Fruit fly (Drosophila melanogaster) whole organism, pupa: ENCODE measurements around the gene CG15877.
A peak's percentile ranks its signal among the peaks of the same experiment; 100 is the strongest.

Experiments
- CG10348 ChIP-seq: fragments of 200-800 bp; sonication (Bioruptor generic); IDR thresholded peaks from 2 replicates; pipeline ENCODE4 v1.3.6; 2022; ENCODE audit warnings: missing biosample characterization, missing genetic modification characterization
- CG12605 ChIP-seq: fragments of 200-800 bp; sonication (Bioruptor generic); IDR thresholded peaks from 2 replicates; pipeline ENCODE4 v1.3.6; 2022; ENCODE audit warnings: missing biosample characterization, missing genetic modification characterization
- CG13204 ChIP-seq: fragments of 200-800 bp; sonication (Bioruptor generic); optimal IDR thresholded peaks from 2 replicates; lab custom pipeline; 2018; ENCODE audit warnings: missing biosample characterization, mild to moderate bottlenecking, missing genetic modification characterization, moderate library complexity
- CG14655 ChIP-seq: fragments of 200-800 bp; sonication (Bioruptor generic); optimal IDR thresholded peaks from 3 replicates; lab custom pipeline; 2017; ENCODE audit warnings: mild to moderate bottlenecking, missing biosample characterization, missing genetic modification reagents, missing genetic modification characterization
- CG15710 ChIP-seq: fragments of 200-800 bp; sonication (Bioruptor generic); optimal IDR thresholded peaks from 2 replicates; lab custom pipeline; 2018; ENCODE audit warnings: missing biosample characterization, mild to moderate bottlenecking, missing genetic modification characterization, moderate library complexity
- CG17806 ChIP-seq: fragments of 200-800 bp; sonication (Bioruptor generic); optimal IDR thresholded peaks from 2 replicates; lab custom pipeline; 2018; ENCODE audit warnings: missing biosample characterization, mild to moderate bottlenecking, missing genetic modification characterization, moderate library complexity
- CG32121 ChIP-seq: fragments of 200-800 bp; sonication (Bioruptor generic); IDR thresholded peaks from 2 replicates; pipeline ENCODE4 v1.3.6; 2022; ENCODE audit warnings: missing biosample characterization, missing genetic modification characterization
- CG34367 ChIP-seq: fragments of 200-800 bp; sonication (Bioruptor generic); optimal IDR thresholded peaks from 2 replicates; lab custom pipeline; 2018; ENCODE audit warnings: missing biosample characterization, mild to moderate bottlenecking, missing genetic modification characterization
- CG4496 ChIP-seq: fragments of 200-800 bp; sonication (Bioruptor generic); IDR thresholded peaks from 3 replicates; pipeline ENCODE4 v1.3.6; 2022; ENCODE audit warnings: missing biosample characterization, missing genetic modification characterization
- CG8159 ChIP-seq: fragments of 200-800 bp; sonication (Bioruptor generic); optimal IDR thresholded peaks from 3 replicates; lab custom pipeline; 2018; ENCODE audit warnings: missing biosample characterization, mild to moderate bottlenecking, missing genetic modification characterization, moderate library complexity
- CG8301 ChIP-seq: fragments of 200-800 bp; sonication (Bioruptor generic); optimal IDR thresholded peaks from 2 replicates; lab custom pipeline; 2018; ENCODE audit warnings: missing biosample characterization, mild to moderate bottlenecking, missing genetic modification characterization
- CG9948 ChIP-seq: fragments of 200-800 bp; sonication (Bioruptor generic); optimal IDR thresholded peaks from 2 replicates; lab custom pipeline; 2018; ENCODE audit warnings: missing biosample characterization, mild to moderate bottlenecking, missing genetic modification characterization, moderate library complexity
- D1 ChIP-seq: fragments of 200-800 bp; sonication (Bioruptor generic); optimal IDR thresholded peaks from 2 replicates; lab custom pipeline; 2018; ENCODE audit warnings: missing biosample characterization, mild to moderate bottlenecking, missing genetic modification characterization, moderate library complexity
- EcR ChIP-seq: fragments of 200-800 bp; sonication (Bioruptor generic); optimal IDR thresholded peaks from 3 replicates; lab custom pipeline; 2019; ENCODE audit warnings: missing biosample characterization, missing genetic modification characterization, mild to moderate bottlenecking, moderate library complexity, missing genetic modification reagents
- Ets98B ChIP-seq: fragments of 200-800 bp; sonication (Bioruptor generic); IDR thresholded peaks from 2 replicates; pipeline ENCODE4 v1.3.6; 2022; ENCODE audit warnings: missing biosample characterization, missing genetic modification characterization
- Pif1A ChIP-seq: fragments of 200-800 bp; sonication (Bioruptor generic); optimal IDR thresholded peaks from 3 replicates; lab custom pipeline; 2016; ENCODE audit warnings: missing biosample characterization, missing genetic modification characterization
- Pif1B ChIP-seq: fragments of 200-800 bp; sonication (Bioruptor generic); optimal IDR thresholded peaks from 3 replicates; lab custom pipeline; 2016; ENCODE audit warnings: missing biosample characterization, missing genetic modification characterization
- Snoo ChIP-seq: fragments of 200-800 bp; sonication (Bioruptor generic); optimal IDR thresholded peaks from 3 replicates; lab custom pipeline; 2017; ENCODE audit warnings: missing biosample characterization, mild to moderate bottlenecking, missing genetic modification characterization, inconsistent platforms
- fd96Ca ChIP-seq: fragments of 200-800 bp; sonication (Bioruptor generic); IDR thresholded peaks from 3 replicates; pipeline ENCODE4 v1.3.6; 2022; ENCODE audit warnings: missing biosample characterization, missing genetic modification characterization
- gl ChIP-seq: fragments of 200-800 bp; sonication (Bioruptor generic); optimal IDR thresholded peaks from 2 replicates; lab custom pipeline; 2018; ENCODE audit warnings: missing biosample characterization, mild to moderate bottlenecking, missing genetic modification characterization
- rn ChIP-seq: fragments of 200-800 bp; sonication (Bioruptor generic); IDR thresholded peaks from 2 replicates; pipeline ENCODE4 v1.3.6; 2022; ENCODE audit warnings: missing biosample characterization, missing genetic modification characterization

CG15877 gene

dm6 chr3L:2421138-2421537 is 43.8 kb upstream of the CG15877 start:
- TF ChIP-seq gl (no peak), D1 (tag; lab: Kevin White, UChicago) (no peak), fd96Ca (GFP tag; lab: Robert Waterston, UW) (no peak), CG10348 (GFP tag; lab: Robert Waterston, UW) (no peak), CG4496 (GFP tag; lab: Robert Waterston, UW) (no peak), CG9948 (no peak), CG15710 (tag; lab: Kevin White, UChicago) (no peak)

DNA sequence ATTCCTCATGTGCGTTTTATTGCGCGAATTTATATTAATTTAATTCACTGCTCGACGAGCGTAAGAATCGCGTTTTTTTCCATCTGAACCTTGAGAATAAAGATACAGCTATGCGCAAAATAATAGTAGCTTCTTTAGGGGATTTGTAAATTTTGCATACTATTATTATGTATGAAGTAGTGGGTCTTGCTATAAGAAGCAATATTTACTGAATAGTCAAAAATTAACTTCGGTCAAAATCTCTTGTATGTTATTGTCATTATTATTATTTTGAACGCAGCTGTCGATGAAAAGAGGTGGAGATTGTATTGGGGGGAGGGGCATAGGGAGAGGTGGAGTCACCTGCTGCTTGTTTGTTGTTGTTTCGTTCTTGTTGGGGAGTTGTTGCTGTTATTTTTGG is 41.4 kb upstream of the CG15877 start:
- TF ChIP-seq CG15710 (tag; lab: Kevin White, UChicago) = peak; percentile 89
- TF ChIP-seq CG34367 (tag; lab: Kevin White, UChicago) = peak; percentile 81
- peak; percentile 90 for TF ChIP-seq gl
- peak; percentile 84 for TF ChIP-seq CG32121 (GFP tag; lab: Robert Waterston, UW)
- TF ChIP-seq rn (GFP tag; lab: Robert Waterston, UW) = 0 out of 2 replicates have a peak, but pooled peaks have one; percentile 54
- TF ChIP-seq Ets98B (GFP tag; lab: Robert Waterston, UW) = peak; percentile 82
- TF ChIP-seq Pif1A (GFP tag; lab: Kevin White, UChicago) = peak; percentile 95
- peak; percentile 97 for TF ChIP-seq CG17806 (tag; lab: Kevin White, UChicago)
- peak; percentile 89 for TF ChIP-seq CG4496 (GFP tag; lab: Robert Waterston, UW)
- TF ChIP-seq EcR = peak; percentile 39
- peak; percentile 77 for TF ChIP-seq Snoo (tag; lab: Kevin White, UChicago)
- peak; percentile 89 for TF ChIP-seq CG14655
- TF ChIP-seq CG8301 (tag; lab: Kevin White, UChicago) = peak; percentile 88
- TF ChIP-seq CG10348 (GFP tag; lab: Robert Waterston, UW) = 0 out of 2 replicates have a peak, but pooled peaks have one; percentile 26
- TF ChIP-seq CG12605 = peak; percentile 90
- peak; percentile 88 for TF ChIP-seq fd96Ca (GFP tag; lab: Robert Waterston, UW)
- TF ChIP-seq CG13204 (GFP tag; lab: Kevin White, UChicago) = peak; percentile 79
- TF ChIP-seq D1 (tag; lab: Kevin White, UChicago) = peak; percentile 86
- TF ChIP-seq CG9948 = peak; percentile 95
- peak; percentile 94 for TF ChIP-seq Pif1B (GFP tag; lab: Kevin White, UChicago)
- TF ChIP-seq CG8159 (tag; lab: Kevin White, UChicago) = peak; percentile 97

DNA sequence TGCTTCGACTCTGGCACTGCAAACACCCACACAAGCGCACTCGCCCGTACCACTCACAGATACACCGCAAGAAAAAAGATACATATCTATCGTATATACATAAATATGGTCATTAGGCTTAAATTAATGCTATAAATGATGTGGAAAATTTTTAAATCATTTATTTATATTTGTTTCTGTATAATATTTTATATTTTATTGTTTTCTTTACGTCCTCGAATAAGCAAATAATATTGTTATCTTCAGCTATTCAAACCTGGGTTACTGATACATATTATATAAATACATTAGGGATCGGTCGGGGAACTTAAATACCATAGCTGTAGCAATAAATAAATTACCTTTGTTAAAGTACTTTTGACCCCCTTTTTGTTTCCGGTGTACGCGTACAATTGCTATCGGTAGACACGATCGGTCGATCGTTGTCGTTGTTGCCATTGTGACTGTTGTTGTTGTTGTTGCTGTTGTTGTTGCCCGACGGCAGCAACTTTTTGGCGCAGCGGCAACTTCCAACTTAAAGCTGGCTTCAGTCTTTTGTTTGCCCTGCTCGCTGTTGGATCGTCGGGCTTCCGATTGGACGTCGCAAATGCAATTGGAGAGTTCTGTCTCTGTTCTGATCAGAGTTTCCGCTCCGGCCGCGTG is 40.2 kb upstream of the CG15877 start:
- TF ChIP-seq CG17806 (tag; lab: Kevin White, UChicago) (peak; percentile 91), CG9948 (peak; percentile 94), EcR (peak; percentile 49), rn (GFP tag; lab: Robert Waterston, UW) (peak; percentile 57), CG8301 (tag; lab: Kevin White, UChicago) (peak; percentile 95), CG4496 (GFP tag; lab: Robert Waterston, UW) (peak; percentile 86), CG13204 (GFP tag; lab: Kevin White, UChicago) (peak; percentile 92), CG10348 (GFP tag; lab: Robert Waterston, UW) (peak; percentile 55; the same call in 1 of the 2 replicates), fd96Ca (GFP tag; lab: Robert Waterston, UW) (peak; percentile 24; the same call in 1 of the 3 replicates), Pif1A (GFP tag; lab: Kevin White, UChicago) (peak; percentile 80), Pif1B (GFP tag; lab: Kevin White, UChicago) (peak; percentile 94), CG32121 (GFP tag; lab: Robert Waterston, UW) (peak; percentile 77), CG15710 (tag; lab: Kevin White, UChicago) (peak; percentile 96), CG14655 (peak; percentile 97), gl (peak; percentile 76), CG34367 (tag; lab: Kevin White, UChicago) (peak; percentile 88), Snoo (tag; lab: Kevin White, UChicago) (peak; percentile 95), CG8159 (tag; lab: Kevin White, UChicago) (peak; percentile 98), CG12605 (peak; percentile 48; the same call in 1 of the 2 replicates), Ets98B (GFP tag; lab: Robert Waterston, UW) (peak; percentile 66; the same call in 1 of the 2 replicates), D1 (tag; lab: Kevin White, UChicago) (peak; percentile 97)

dm6 chr3L:2414876-2415275 is 37.5 kb upstream of the CG15877 start:
- peak; percentile 20; the same call in 1 of the 2 replicates for TF ChIP-seq CG12605
- no peak for TF ChIP-seq gl

DNA sequence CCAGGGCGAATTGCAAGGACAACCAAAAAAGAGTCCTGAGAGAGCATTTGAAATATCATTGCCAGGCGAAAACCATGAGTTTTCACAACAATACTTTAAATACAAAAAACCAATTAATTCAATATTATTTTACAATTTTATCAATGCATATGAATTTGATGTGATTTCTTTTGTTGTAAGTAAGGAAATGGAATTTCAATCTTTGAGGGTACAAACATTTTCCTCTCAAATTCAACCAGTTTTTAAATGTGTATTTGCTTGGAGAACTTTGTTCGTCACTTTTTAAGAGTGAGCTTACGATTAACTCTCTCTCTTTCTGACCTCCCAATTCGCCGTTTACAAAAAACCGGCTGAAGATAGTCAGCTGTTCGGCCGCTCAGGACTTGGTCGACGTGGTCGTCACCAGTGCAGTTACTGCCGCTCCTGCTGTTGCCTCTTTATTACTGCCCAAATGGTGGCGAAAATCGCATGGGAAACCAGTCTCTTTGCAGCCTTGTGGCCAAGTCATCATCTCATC is 34.3 kb upstream of the CG15877 start:
- peak; percentile 17; the same call in 1 of the 2 replicates for TF ChIP-seq CG12605
- TF ChIP-seq CG4496 (GFP tag; lab: Robert Waterston, UW) = peak; percentile 39; the same call in 1 of the 3 replicates
- TF ChIP-seq gl = peak; percentile 4
- peak; percentile 73 for TF ChIP-seq CG9948
- TF ChIP-seq rn (GFP tag; lab: Robert Waterston, UW) = no peak
- no peak for TF ChIP-seq EcR
- peak; percentile 76 for TF ChIP-seq CG17806 (tag; lab: Kevin White, UChicago)
- peak; percentile 54 for TF ChIP-seq Ets98B (GFP tag; lab: Robert Waterston, UW)
- TF ChIP-seq CG15710 (tag; lab: Kevin White, UChicago) = peak; percentile 58
- TF ChIP-seq CG13204 (GFP tag; lab: Kevin White, UChicago) = no peak
- TF ChIP-seq fd96Ca (GFP tag; lab: Robert Waterston, UW) = no peak
- peak; percentile 50 for TF ChIP-seq Pif1B (GFP tag; lab: Kevin White, UChicago)
- TF ChIP-seq CG14655 = peak; percentile 56
- peak; percentile 45 for TF ChIP-seq Snoo (tag; lab: Kevin White, UChicago)
- peak; percentile 15 for TF ChIP-seq D1 (tag; lab: Kevin White, UChicago)
- TF ChIP-seq CG8301 (tag; lab: Kevin White, UChicago) = peak; percentile 54
- TF ChIP-seq CG32121 (GFP tag; lab: Robert Waterston, UW) = 0 out of 2 replicates have a peak, but pooled peaks have one; percentile 30
- peak; percentile 56 for TF ChIP-seq CG34367 (tag; lab: Kevin White, UChicago)
- peak; percentile 71 for TF ChIP-seq Pif1A (GFP tag; lab: Kevin White, UChicago)
- peak; percentile 73 for TF ChIP-seq CG8159 (tag; lab: Kevin White, UChicago)
- no peak for TF ChIP-seq CG10348 (GFP tag; lab: Robert Waterston, UW)
